Worm (Caenorhabditis elegans): ENCODE measurements around the gene tdc-1.

tdc-1 gene

ce11 chrII:8278415-8278814 is 8.0 kb downstream of the tdc-1 start, which contains the start of the genes mrpl-10 and clec-142:
Gene mrpl-10 (minus strand): TSS chrII:8278515.
Gene clec-142 (plus strand): TSS chrII:8278678.
- TF ChIP-seq ceh-16 (tag; optimal IDR thresholded peaks at IDR 0.05) (no peak), nhr-237 (tag; optimal IDR thresholded peaks at IDR 0.05) (no peak), lin-13 (GFP tag; optimal IDR thresholded peaks at IDR 0.05) (no peak), R02D3.7 (tag; optimal IDR thresholded peaks at IDR 0.05) (no peak), peb-1 (tag; optimal IDR thresholded peaks at IDR 0.05) (no peak), gmeb-1 (tag; optimal IDR thresholded peaks at IDR 0.05) (no peak), nhr-6 (tag; optimal IDR thresholded peaks at IDR 0.05) (no peak), alr-1 (tag; optimal IDR thresholded peaks at IDR 0.05) (no peak), ZK546.5 (tag; optimal IDR thresholded peaks at IDR 0.05) (no peak), elt-1 (tag; optimal IDR thresholded peaks at IDR 0.05) (no peak), fos-1 (tag; optimal IDR thresholded peaks at IDR 0.05) (no peak), elt-3 (tag; optimal IDR thresholded peaks at IDR 0.05) (no peak), nhr-11 (tag; optimal IDR thresholded peaks at IDR 0.05) (no peak), blmp-1 (tag; optimal IDR thresholded peaks at IDR 0.05; ENCODE audit: insufficient read depth) (no peak)

DNA sequence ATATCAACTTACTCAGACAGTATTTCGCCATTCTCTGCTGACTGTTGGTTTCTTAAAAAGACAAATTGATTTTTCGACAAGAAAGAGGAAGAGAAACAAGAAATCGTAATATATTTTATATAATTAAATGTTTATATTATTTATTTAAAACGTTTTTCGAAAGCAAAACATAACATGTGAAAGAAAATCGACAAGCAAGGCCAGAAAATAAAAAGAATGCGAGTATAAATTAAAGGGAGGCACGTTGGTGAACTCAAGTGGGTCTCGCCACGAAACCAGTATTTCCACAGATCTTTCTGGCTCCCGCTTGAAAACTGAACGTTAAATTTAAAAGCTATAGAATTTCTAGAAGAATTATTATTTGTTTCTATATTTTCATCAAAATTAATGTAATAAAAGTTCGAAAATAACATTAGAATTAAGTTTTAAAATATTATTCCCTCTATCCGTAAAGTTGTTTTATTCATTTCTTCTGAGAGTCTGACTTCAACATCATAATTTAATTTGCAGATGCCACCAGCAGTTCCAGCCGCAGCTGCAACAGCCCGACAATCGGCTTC is 12.8 kb downstream of the tdc-1 start, which contains the start of the genes nst-1 and cct-4:
TSS of gene nst-1 (minus strand) at position 51 of the 560 bp plus-strand sequence.
TSS of gene cct-4 (plus strand) at position 510 of the 560 bp plus-strand sequence.
- TF ChIP-seq C34F6.9 (tag; optimal IDR thresholded peaks at IDR 0.05) (peak; percentile 54), lsy-2 (tag; optimal IDR thresholded peaks at IDR 0.05) (peak in 1 of 2 experiments; percentile 73), lin-13 (GFP tag; optimal IDR thresholded peaks at IDR 0.05) (peak; percentile 6), ceh-16 (tag; optimal IDR thresholded peaks at IDR 0.05) (no peak), gmeb-1 (tag; optimal IDR thresholded peaks at IDR 0.05) (peak; percentile 0)

ce11 chrII:8285837-8286236 is 15.4 kb downstream of the tdc-1 start:
- TF ChIP-seq ama-1 (optimal IDR thresholded peaks at IDR 0.05) = peak; percentile 42

ce11 chrII:8295296-8295695 is 24.9 kb downstream of the tdc-1 start, which contains the start of gene nlp-55:
Gene nlp-55 (minus strand): TSS chrII:8295396.
- no peak for TF ChIP-seq nhr-237 (tag; optimal IDR thresholded peaks at IDR 0.05)

DNA sequence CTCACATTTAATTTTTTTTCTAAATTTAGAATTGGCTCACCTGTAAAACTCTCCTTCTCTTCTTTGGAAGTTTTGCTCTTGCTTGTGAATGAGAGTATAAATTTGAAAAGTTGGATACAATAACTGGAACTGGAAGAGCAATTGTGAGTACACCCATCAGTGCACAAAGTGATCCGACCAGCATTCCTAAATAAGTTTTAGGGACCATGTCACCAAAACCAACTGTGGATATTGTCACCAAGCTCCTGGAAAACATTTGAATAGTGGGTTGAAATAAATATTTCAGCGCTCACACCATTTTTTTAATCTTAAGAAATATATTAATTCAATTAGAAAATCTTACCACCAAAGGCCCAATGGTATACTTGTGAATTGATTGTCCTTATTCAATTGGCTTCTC is 37.9 kb downstream of the tdc-1 start:
- TF ChIP-seq R02D3.7 (tag; optimal IDR thresholded peaks at IDR 0.05) (no peak), unc-39 (tag; optimal IDR thresholded peaks at IDR 0.05) (no peak), nhr-21 (tag; optimal IDR thresholded peaks at IDR 0.05) (no peak), zag-1 (tag; optimal IDR thresholded peaks at IDR 0.05) (no peak), ceh-16 (tag; optimal IDR thresholded peaks at IDR 0.05) (no peak), ceh-82 (tag; optimal IDR thresholded peaks at IDR 0.05) (no peak), fos-1 (tag; optimal IDR thresholded peaks at IDR 0.05) (no peak), gmeb-1 (tag; optimal IDR thresholded peaks at IDR 0.05) (no peak), nhr-11 (tag; optimal IDR thresholded peaks at IDR 0.05) (no peak), skn-1 (tag; optimal IDR thresholded peaks at IDR 0.05) (no peak), lin-11 (tag; optimal IDR thresholded peaks at IDR 0.05) (no peak), crh-2 (tag; optimal IDR thresholded peaks at IDR 0.05) (no peak), mdl-1 (tag; optimal IDR thresholded peaks at IDR 0.05) (no peak), lin-13 (GFP tag; optimal IDR thresholded peaks at IDR 0.05) (no peak), ztf-1 (GFP tag; conservative IDR thresholded peaks at IDR 0.05) (no peak), Y55F3AM.14 (GFP tag; optimal IDR thresholded peaks at IDR 0.05) (no peak), F13H6.1 (tag; optimal IDR thresholded peaks at IDR 0.05) (no peak), sem-4 (tag; optimal IDR thresholded peaks at IDR 0.05) (no peak), unc-62 (GFP tag; optimal IDR thresholded peaks at IDR 0.05) (no peak)

DNA sequence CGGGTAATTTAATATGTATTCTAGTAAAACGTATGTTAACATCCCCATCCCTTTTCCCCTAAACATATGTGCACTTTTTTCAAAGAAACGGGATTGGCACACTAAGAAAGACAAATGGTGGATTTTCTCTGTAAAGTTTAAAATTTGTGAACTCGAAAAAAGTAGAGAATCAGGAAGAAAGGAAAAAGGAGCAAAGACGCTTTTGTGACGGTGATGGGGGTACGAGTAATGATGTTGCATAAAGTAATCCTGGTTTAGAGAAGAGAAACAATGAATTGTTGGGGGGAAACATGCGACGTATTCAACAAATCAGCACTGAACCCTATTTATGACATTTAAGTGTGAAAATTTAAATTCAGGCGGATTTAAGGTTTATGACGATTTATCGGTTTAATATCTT is 41.1 kb downstream of the tdc-1 start:
- TF ChIP-seq unc-55 (GFP tag; optimal IDR thresholded peaks at IDR 0.05) (peak; percentile 55), ceh-82 (tag; optimal IDR thresholded peaks at IDR 0.05) (no peak), Y55F3AM.14 (GFP tag; optimal IDR thresholded peaks at IDR 0.05) (no peak), mab-5 (tag; optimal IDR thresholded peaks at IDR 0.05) (peak; percentile 29), nhr-129 (tag; optimal IDR thresholded peaks at IDR 0.05) (no peak), peb-1 (tag; optimal IDR thresholded peaks at IDR 0.05) (no peak), mdl-1 (tag; optimal IDR thresholded peaks at IDR 0.05) (no peak), lsy-2 (tag; optimal IDR thresholded peaks at IDR 0.05) (no peak), lin-11 (tag; optimal IDR thresholded peaks at IDR 0.05) (no peak), nhr-12 (tag; optimal IDR thresholded peaks at IDR 0.05) (no peak), C34F6.9 (tag; optimal IDR thresholded peaks at IDR 0.05) (no peak), ceh-16 (tag; optimal IDR thresholded peaks at IDR 0.05) (no peak), sma-3 (GFP tag; optimal IDR thresholded peaks at IDR 0.05) (no peak), lin-39 (tag; optimal IDR thresholded peaks at IDR 0.05) (no peak)
